Worm (Caenorhabditis elegans) whole organism, L4 larva: ENCODE measurements around the gene srbc-68.

Experiments
- F10B5.3 ChIP-seq: sonication (generic microtip); optimal IDR thresholded peaks from 2 replicates; lab custom pipeline; 2016; ENCODE audit warnings: mild to moderate bottlenecking, missing genetic modification characterization, missing compliant biosample characterization
- F26F4.8 ChIP-seq: fragments of 200-800 bp; sonication (Bioruptor generic); conservative IDR thresholded peaks from 2 replicates; pipeline ENCODE4 v1.3.6; 2022; ENCODE audit warnings: missing genetic modification characterization, missing compliant biosample characterization
- T26A8.4 ChIP-seq: fragments of 200-800 bp; sonication (Bioruptor generic); IDR thresholded peaks from 2 replicates; pipeline ENCODE4 v1.3.6; 2022; ENCODE audit warnings: missing genetic modification characterization, missing compliant biosample characterization
- Y105C5A.15 ChIP-seq: fragments of 200-800 bp; sonication (Bioruptor generic); IDR thresholded peaks from 2 replicates; pipeline ENCODE4 v1.3.6; 2022; ENCODE audit warnings: missing genetic modification characterization, missing compliant biosample characterization
- Y75B8A.6 ChIP-seq: fragments of 200-800 bp; sonication (Bioruptor generic); IDR thresholded peaks from 2 replicates; pipeline ENCODE4 v1.3.6; 2022; ENCODE audit warnings: missing genetic modification reagents, missing genetic modification characterization, missing compliant biosample characterization
- aha-1 ChIP-seq: fragments of 150-350 bp; peaks from one replicate; lab custom pipeline; 2014; ENCODE audit warnings: missing biosample characterization, missing genetic modification characterization
- ceh-20 ChIP-seq: fragments of 200-800 bp; sonication (Bioruptor generic); IDR thresholded peaks from 2 replicates; pipeline ENCODE4 v1.3.6; 2022; ENCODE audit warnings: missing genetic modification reagents, missing genetic modification characterization, missing compliant biosample characterization
- ceh-44 ChIP-seq: fragments of 200-800 bp; sonication (Bioruptor generic); IDR thresholded peaks from 2 replicates; pipeline ENCODE4 v1.3.6; 2022; ENCODE audit warnings: missing genetic modification reagents, missing genetic modification characterization, missing compliant biosample characterization
- ceh-62 ChIP-seq: sonication (generic microtip); optimal IDR thresholded peaks from 2 replicates; lab custom pipeline; 2017; ENCODE audit warnings: missing biosample characterization, missing genetic modification characterization
- ceh-82 ChIP-seq: sonication (generic microtip); optimal IDR thresholded peaks from 2 replicates; lab custom pipeline; 2017; ENCODE audit warnings: missing biosample characterization, missing genetic modification characterization
- ctbp-1 ChIP-seq: fragments of 200-800 bp; sonication (Bioruptor generic); IDR thresholded peaks from 2 replicates; pipeline ENCODE4 v1.3.6; 2022; ENCODE audit warnings: missing genetic modification reagents, missing genetic modification characterization, missing compliant biosample characterization
- daf-16 ChIP-seq, 3 experiments: sonication (generic microtip); optimal IDR thresholded peaks; 2 replicates each; lab custom pipeline; 2016 to 2017; ENCODE audit warnings: missing genetic modification characterization in 3 of 3, missing genetic modification reagents in 3 of 3, mild to moderate bottlenecking in 2 of 3, missing compliant biosample characterization in 2 of 3, missing biosample characterization in 1 of 3, moderate library complexity in 1 of 3
- dpl-1 ChIP-seq: fragments of 150-350 bp; optimal IDR thresholded peaks from 2 replicates; lab custom pipeline; 2014; ENCODE audit warnings: missing biosample characterization, missing genetic modification reagents, missing genetic modification characterization
- egl-27 ChIP-seq: sonication (generic microtip); optimal IDR thresholded peaks from 3 replicates; lab custom pipeline; 2017; ENCODE audit warnings: missing biosample characterization, missing genetic modification reagents, missing genetic modification characterization
- hlh-11 ChIP-seq: fragments of 200-800 bp; sonication (Bioruptor generic); optimal IDR thresholded peaks from 2 replicates; lab custom pipeline; 2018; ENCODE audit warnings: mild to moderate bottlenecking, missing genetic modification characterization, missing compliant biosample characterization
- lin-38 ChIP-seq: fragments of 200-800 bp; sonication (Bioruptor generic); IDR thresholded peaks from 2 replicates; pipeline ENCODE4 v1.3.6; 2022; ENCODE audit warnings: missing genetic modification reagents, missing genetic modification characterization, missing compliant biosample characterization
- madf-9 ChIP-seq: fragments of 200-800 bp; sonication (Bioruptor generic); conservative IDR thresholded peaks from 2 replicates; pipeline ENCODE4 v1.3.6; 2022; ENCODE audit warnings: missing genetic modification reagents, missing genetic modification characterization, missing compliant biosample characterization
- mdl-1 ChIP-seq, 2 experiments: fragments of 150-350 bp in 1 of 2; sonication (generic microtip) in 1 of 2; optimal IDR thresholded peaks; 2 replicates each; lab custom pipeline; 2014 to 2017; ENCODE audit warnings: missing biosample characterization in 2 of 2, missing genetic modification characterization in 2 of 2
- mep-1 ChIP-seq: fragments of 150-350 bp; sonication (generic microtip); optimal IDR thresholded peaks from 3 replicates; lab custom pipeline; 2014; ENCODE audit warnings: missing biosample characterization, missing genetic modification characterization
- nhr-102 ChIP-seq: sonication (generic microtip); optimal IDR thresholded peaks from 2 replicates; lab custom pipeline; 2016; ENCODE audit warnings: mild to moderate bottlenecking, missing genetic modification characterization, moderate library complexity, missing compliant biosample characterization
- nhr-28 ChIP-seq: fragments of 150-350 bp; optimal IDR thresholded peaks from 2 replicates; lab custom pipeline; 2014; ENCODE audit warnings: missing biosample characterization, missing genetic modification characterization
- nhr-41 ChIP-seq: fragments of 200-800 bp; sonication (Bioruptor generic); IDR thresholded peaks from 2 replicates; pipeline ENCODE4 v1.3.6; 2022; ENCODE audit warnings: missing genetic modification reagents, missing genetic modification characterization, missing compliant biosample characterization
- nhr-76 ChIP-seq: fragments of 150-350 bp; optimal IDR thresholded peaks from 2 replicates; lab custom pipeline; 2014; ENCODE audit warnings: missing biosample characterization, missing genetic modification characterization
- nhr-77 ChIP-seq: fragments of 150-350 bp; optimal IDR thresholded peaks from 2 replicates; lab custom pipeline; 2014; ENCODE audit warnings: missing biosample characterization, missing genetic modification characterization
- pha-4 ChIP-seq, 2 experiments: fragments of 150-350 bp in 1 of 2; fragments of 200-800 bp in 1 of 2; sonication (Bioruptor generic) in 1 of 2; IDR thresholded peaks in 1 of 2; optimal IDR thresholded peaks in 1 of 2; 2 replicates each; pipeline versions ENCODE4 v1.3.6 to Lab custom; 2014 to 2022; ENCODE audit warnings: missing genetic modification characterization in 2 of 2, missing genetic modification reagents in 2 of 2, missing biosample characterization in 1 of 2, missing compliant biosample characterization in 1 of 2
- pqm-1 ChIP-seq: sonication (generic microtip); optimal IDR thresholded peaks from 2 replicates; lab custom pipeline; 2017; ENCODE audit warnings: missing biosample characterization, missing genetic modification characterization
- sdz-12 ChIP-seq: fragments of 200-800 bp; sonication (Bioruptor generic); optimal IDR thresholded peaks from 2 replicates; lab custom pipeline; 2018; ENCODE audit warnings: mild to moderate bottlenecking, missing genetic modification characterization, missing compliant biosample characterization
- skn-1 ChIP-seq: fragments of 150-350 bp; optimal IDR thresholded peaks from 2 replicates; lab custom pipeline; 2014; ENCODE audit warnings: missing biosample characterization, missing genetic modification characterization
- snpc-1.2 ChIP-seq: fragments of 200-800 bp; sonication (Bioruptor generic); IDR thresholded peaks from 2 replicates; pipeline ENCODE4 v1.3.6; 2022; ENCODE audit warnings: missing genetic modification reagents, missing genetic modification characterization, missing compliant biosample characterization
- unc-130 ChIP-seq: sonication (generic microtip); optimal IDR thresholded peaks from 2 replicates; lab custom pipeline; 2016; ENCODE audit warnings: missing genetic modification reagents, missing genetic modification characterization, missing compliant biosample characterization
- unc-39 ChIP-seq: sonication (generic microtip); optimal IDR thresholded peaks from 2 replicates; lab custom pipeline; 2017; ENCODE audit warnings: missing biosample characterization, missing genetic modification characterization
- unc-62 ChIP-seq, 3 experiments: fragments of 150-350 bp in 1 of 3; sonication (generic microtip); optimal IDR thresholded peaks in 2 of 3; peaks in 1 of 3; 1 replicate in 1 of 3; 2 replicates in 2 of 3; lab custom pipeline; 2014 to 2017; ENCODE audit warnings: missing biosample characterization in 3 of 3, missing genetic modification characterization in 3 of 3, missing genetic modification reagents in 3 of 3, missing genotype in 1 of 3

Gene srbc-68

ce11 chrV:3535260-3535659 is 11.2 kb downstream of the srbc-68 start, which contains the start of gene nhr-221:
TSS of gene nhr-221 (minus strand) at chrV:3535360.
- TF ChIP-seq nhr-41 (GFP tag; lab: Robert Waterston, UW) = no peak
- no peak for TF ChIP-seq T26A8.4 (GFP tag; lab: Robert Waterston, UW)
- no peak for TF ChIP-seq egl-27 (tag; lab: Kevin White, UChicago)
- no peak for TF ChIP-seq nhr-76 (tag; lab: Kevin White, UChicago)
- TF ChIP-seq F10B5.3 (tag; lab: Kevin White, UChicago) = no peak

ce11 chrV:3530403-3530802 is 16.0 kb downstream of the srbc-68 start, which contains the start of gene srbc-66:
TSS of gene srbc-66 (plus strand) at chrV:3530703.
- no peak for TF ChIP-seq ceh-20
- no peak for TF ChIP-seq nhr-77 (tag; lab: Kevin White, UChicago)
- TF ChIP-seq ceh-82 (tag; lab: Kevin White, UChicago) = no peak
- no peak for TF ChIP-seq unc-130 (GFP tag; lab: Kevin White, UChicago)
- TF ChIP-seq lin-38 (GFP tag; lab: Robert Waterston, UW) = no peak
- no peak for TF ChIP-seq pqm-1 (tag; lab: Kevin White, UChicago)
- TF ChIP-seq nhr-76 (tag; lab: Kevin White, UChicago) = no peak
- no peak for TF ChIP-seq F26F4.8 (GFP tag; lab: Robert Waterston, UW)
- no peak for TF ChIP-seq sdz-12

ce11 chrV:3526882-3527281 is 19.5 kb downstream of the srbc-68 start, which contains the start of gene str-260:
TSS of gene str-260 (plus strand) at chrV:3527182.
- TF ChIP-seq madf-9 (GFP tag; lab: Robert Waterston, UW) = no peak

- TF ChIP-seq mdl-1 (tag; optimal IDR thresholded peaks at IDR 0.05; lab: Kevin White, UChicago) = no peak
- TF ChIP-seq skn-1 (tag; lab: Kevin White, UChicago) = no peak
- TF ChIP-seq aha-1 (tag; lab: Kevin White, UChicago) = no peak
- TF ChIP-seq snpc-1.2 (GFP tag; lab: Robert Waterston, UW) = no peak
- no peak for TF ChIP-seq madf-9 (GFP tag; lab: Robert Waterston, UW)
- TF ChIP-seq nhr-102 = no peak
- TF ChIP-seq Y75B8A.6 (GFP tag; lab: Robert Waterston, UW) = no peak
- no peak for TF ChIP-seq dpl-1 (GFP tag; lab: Kevin White, UChicago)
- TF ChIP-seq unc-39 (tag; lab: Kevin White, UChicago) = no peak
- TF ChIP-seq nhr-28 (tag; lab: Kevin White, UChicago) = no peak
- TF ChIP-seq Y105C5A.15 (GFP tag; lab: Robert Waterston, UW) = no peak
- TF ChIP-seq, all 104 proteins: peak for 0
Observed at ce11 chrV:3524970-3525369, 21.4 kb downstream of the srbc-68 start, which contains the start of gene T24A6.7. TSS of gene T24A6.7 (plus strand) at chrV:3525270.

- no peak for TF ChIP-seq ctbp-1
- no peak for TF ChIP-seq hlh-11 (tag; lab: Kevin White, UChicago)
- no peak for TF ChIP-seq ceh-62
- no peak for TF ChIP-seq pha-4 (GFP tag; IDR thresholded peaks at IDR 0.05; lab: Robert Waterston, UW)
- peak; percentile 30 for TF ChIP-seq pha-4 (tag; optimal IDR thresholded peaks at IDR 0.05; lab: Kevin White, UChicago)
- TF ChIP-seq mep-1 (tag; lab: Kevin White, UChicago) = no peak
- TF ChIP-seq nhr-77 (tag; lab: Kevin White, UChicago) = peak; percentile 37
- peak in 1 of 2 experiments; percentile 27 for TF ChIP-seq unc-62 (GFP tag; optimal IDR thresholded peaks at IDR 0.05 in 1 of 2; lab: Kevin White, UChicago)
- TF ChIP-seq unc-62 (tag; optimal IDR thresholded peaks at IDR 0.05; lab: Kevin White, UChicago) = no peak
- TF ChIP-seq skn-1 (tag; lab: Kevin White, UChicago) = no peak
- TF ChIP-seq pqm-1 (tag; lab: Kevin White, UChicago) = peak; percentile 4
- peak; percentile 54 for TF ChIP-seq nhr-28 (tag; lab: Kevin White, UChicago)
- TF ChIP-seq ceh-44 (GFP tag; lab: Robert Waterston, UW) = no peak
- no peak for TF ChIP-seq daf-16 (GFP tag; optimal IDR thresholded peaks at IDR 0.05; lab: Kevin White, UChicago)
- TF ChIP-seq daf-16 (tag; optimal IDR thresholded peaks at IDR 0.05; lab: Kevin White, UChicago) = peak; percentile 72
- peak; percentile 56 for TF ChIP-seq aha-1 (tag; lab: Kevin White, UChicago)
- TF ChIP-seq, all 104 proteins: peak for 7
Observed at ce11 chrV:3523262-3523661, 23.2 kb downstream of the srbc-68 start, which contains the start of gene irg-1. TSS of gene irg-1 (plus strand) at chrV:3523587.
